Worm (Caenorhabditis elegans): Measurements from ENCODE around the gene F14F9.2.
A peak's percentile ranks its signal among the peaks of the same experiment; 100 is the strongest.

The F14F9.2 gene

ce11 chrV:5177209-5177608 lies 32.6 kb downstream of the F14F9.2 start, which contains the start of gene ugt-51:
Gene ugt-51 (minus strand): TSS chrV:5177309.
- TF ChIP-seq mes-2 (tag; optimal IDR thresholded peaks at IDR 0.05; ENCODE audit: poor library complexity, severe bottlenecking) (no peak), nhr-28 (tag; optimal IDR thresholded peaks at IDR 0.05) (peak; percentile 85), saeg-2 (GFP tag; IDR thresholded peaks at IDR 0.05) (no peak), F49E8.2 (tag; optimal IDR thresholded peaks at IDR 0.05; ENCODE audit: borderline replicate concordance) (no peak), nhr-42 (GFP tag; IDR thresholded peaks at IDR 0.05) (no peak), aly-2 (tag; optimal IDR thresholded peaks at IDR 0.05) (no peak), daf-12 (tag; optimal IDR thresholded peaks at IDR 0.05) (no peak), egl-43 (GFP tag; IDR thresholded peaks at IDR 0.05) (no peak), aha-1 (tag) (peak; percentile 77), F44E2.7 (GFP tag; IDR thresholded peaks at IDR 0.05) (no peak), dmd-6 (GFP tag; IDR thresholded peaks at IDR 0.05) (no peak), dve-1 (tag; optimal IDR thresholded peaks at IDR 0.05; ENCODE audit: insufficient read depth) (peak; percentile 40)

ce11 chrV:5178051-5178450 lies 33.4 kb downstream of the F14F9.2 start:
- TF ChIP-seq cey-2 (tag; optimal IDR thresholded peaks at IDR 0.05; ENCODE audit: borderline replicate concordance, insufficient read depth) (no peak), ZK546.5 (tag; optimal IDR thresholded peaks at IDR 0.05) (no peak), egl-27 (tag; optimal IDR thresholded peaks at IDR 0.05) (no peak), mxl-2 (GFP tag; conservative IDR thresholded peaks at IDR 0.05) (no peak), F26F4.8 (GFP tag; conservative IDR thresholded peaks at IDR 0.05) (no peak), saeg-2 (GFP tag; IDR thresholded peaks at IDR 0.05) (no peak), fkh-10 (GFP tag; optimal IDR thresholded peaks at IDR 0.05) (no peak), ceh-44 (GFP tag; IDR thresholded peaks at IDR 0.05) (no peak), mes-2 (tag; optimal IDR thresholded peaks at IDR 0.05; ENCODE audit: poor library complexity, severe bottlenecking) (no peak), sdz-12 (GFP tag; optimal IDR thresholded peaks at IDR 0.05) (no peak), dve-1 (tag; optimal IDR thresholded peaks at IDR 0.05; ENCODE audit: insufficient read depth) (peak; percentile 46), nhr-42 (GFP tag; IDR thresholded peaks at IDR 0.05) (no peak), lin-29 (GFP tag; IDR thresholded peaks at IDR 0.05) (no peak), spr-3 (GFP tag; optimal IDR thresholded peaks at IDR 0.05) (no peak), aha-1 (tag) (no peak), mxl-3 (GFP tag; optimal IDR thresholded peaks at IDR 0.05) (no peak), hmg-1.1 (GFP tag; IDR thresholded peaks at IDR 0.05) (no peak), F10B5.3 (tag; optimal IDR thresholded peaks at IDR 0.05) (no peak), spr-1 (tag; optimal IDR thresholded peaks at IDR 0.05) (no peak), nhr-28 (tag; optimal IDR thresholded peaks at IDR 0.05) (peak; percentile 38), jun-1 (tag; optimal IDR thresholded peaks at IDR 0.05) (no peak), ceh-28 (tag; optimal IDR thresholded peaks at IDR 0.05) (no peak), Y48G9A.11 (GFP tag; IDR thresholded peaks at IDR 0.05) (no peak), lim-7 (GFP tag; IDR thresholded peaks at IDR 0.05) (no peak), Y105C5A.15 (GFP tag; IDR thresholded peaks at IDR 0.05) (no peak), daf-16 (GFP tag; optimal IDR thresholded peaks at IDR 0.05) (no peak), daf-16 (tag; optimal IDR thresholded peaks at IDR 0.05) (peak; percentile 78)

ce11 chrV:5181612-5182011 lies 37.0 kb downstream of the F14F9.2 start, which contains the start of gene C03A7.2:
Gene C03A7.2 (plus strand): TSS chrV:5181912.
- TF ChIP-seq nhr-41 (GFP tag; IDR thresholded peaks at IDR 0.05) (no peak), nhr-10 (tag; optimal IDR thresholded peaks at IDR 0.05) (no peak), ceh-28 (tag; optimal IDR thresholded peaks at IDR 0.05) (no peak), ztf-7 (tag; optimal IDR thresholded peaks at IDR 0.05) (no peak)

ce11 chrV:5192501-5192900 lies 47.9 kb downstream of the F14F9.2 start, which contains the start of gene C03A7.13:
Gene C03A7.13 (minus strand): TSS chrV:5192543.
- TF ChIP-seq ztf-7 (tag; optimal IDR thresholded peaks at IDR 0.05) (no peak), php-3 (GFP tag; IDR thresholded peaks at IDR 0.05) (peak; percentile 90), lin-1 (GFP tag; IDR thresholded peaks at IDR 0.05) (0 out of 2 replicates have a peak, but pooled peaks have one; percentile 26), unc-39 (tag; optimal IDR thresholded peaks at IDR 0.05) (no peak), hlh-11 (tag; optimal IDR thresholded peaks at IDR 0.05) (peak; percentile 77), jun-1 (tag; optimal IDR thresholded peaks at IDR 0.05) (no peak), dmd-6 (GFP tag; IDR thresholded peaks at IDR 0.05) (peak; percentile 92), nhr-48 (tag; optimal IDR thresholded peaks at IDR 0.05) (peak; percentile 81), pqm-1 (tag; optimal IDR thresholded peaks at IDR 0.05) (peak; percentile 78), nhr-77 (tag; optimal IDR thresholded peaks at IDR 0.05) (peak; percentile 86), nhr-102 (tag; optimal IDR thresholded peaks at IDR 0.05) (peak; percentile 58), ceh-32 (tag; optimal IDR thresholded peaks at IDR 0.05; ENCODE audit: poor library complexity) (no peak), lim-7 (GFP tag; IDR thresholded peaks at IDR 0.05) (no peak), daf-8 (GFP tag; IDR thresholded peaks at IDR 0.05) (no peak), tra-1 (GFP tag; IDR thresholded peaks at IDR 0.05) (peak; percentile 59; the same call in 1 of the 2 replicates), aly-2 (tag; optimal IDR thresholded peaks at IDR 0.05) (no peak)
